Worm (Caenorhabditis elegans) whole organism, L4 larva: Measurements from ENCODE around the gene srg-30.

Source experiments
- T20F7.1 ChIP-seq: fragments of 200-800 bp; sonication (Bioruptor generic); optimal IDR thresholded peaks from 2 replicates; lab custom pipeline; 2018; ENCODE audit warnings: mild to moderate bottlenecking, missing genetic modification characterization, missing compliant biosample characterization
- aha-1 ChIP-seq: fragments of 150-350 bp; peaks from one replicate; lab custom pipeline; 2014; ENCODE audit warnings: missing biosample characterization, missing genetic modification characterization
- ceh-82 ChIP-seq: sonication (generic microtip); optimal IDR thresholded peaks from 2 replicates; lab custom pipeline; 2017; ENCODE audit warnings: missing biosample characterization, missing genetic modification characterization
- ctbp-1 ChIP-seq: fragments of 200-800 bp; sonication (Bioruptor generic); IDR thresholded peaks from 2 replicates; pipeline ENCODE4 v1.3.6; 2022; ENCODE audit warnings: missing genetic modification reagents, missing genetic modification characterization, missing compliant biosample characterization
- lin-39 ChIP-seq: fragments of 150-350 bp; optimal IDR thresholded peaks from 2 replicates; lab custom pipeline; 2014; ENCODE audit warnings: missing biosample characterization, missing genetic modification reagents, missing genetic modification characterization
- lir-3 ChIP-seq: sonication (generic microtip); optimal IDR thresholded peaks from 2 replicates; lab custom pipeline; 2016; ENCODE audit warnings: mild to moderate bottlenecking, missing genetic modification characterization, missing compliant biosample characterization
- nhr-10 ChIP-seq: fragments of 150-350 bp; optimal IDR thresholded peaks from 2 replicates; lab custom pipeline; 2014; ENCODE audit warnings: missing biosample characterization, missing genetic modification characterization
- sdz-12 ChIP-seq: fragments of 200-800 bp; sonication (Bioruptor generic); optimal IDR thresholded peaks from 2 replicates; lab custom pipeline; 2018; ENCODE audit warnings: mild to moderate bottlenecking, missing genetic modification characterization, missing compliant biosample characterization
- skn-1 ChIP-seq: fragments of 150-350 bp; optimal IDR thresholded peaks from 2 replicates; lab custom pipeline; 2014; ENCODE audit warnings: missing biosample characterization, missing genetic modification characterization
- tag-97 ChIP-seq: fragments of 200-800 bp; sonication (Bioruptor generic); IDR thresholded peaks from 2 replicates; pipeline ENCODE4 v1.3.6; 2022; ENCODE audit warnings: missing genetic modification characterization, missing compliant biosample characterization
- zag-1 ChIP-seq: fragments of 150-350 bp; optimal IDR thresholded peaks from 2 replicates; lab custom pipeline; 2014; ENCODE audit warnings: missing biosample characterization, missing genetic modification characterization
- zfp-3 ChIP-seq: fragments of 200-800 bp; sonication (Bioruptor generic); conservative IDR thresholded peaks from 2 replicates; pipeline ENCODE4 v1.3.6; 2022; ENCODE audit warnings: missing genetic modification reagents, missing genetic modification characterization, missing compliant biosample characterization

DNA sequence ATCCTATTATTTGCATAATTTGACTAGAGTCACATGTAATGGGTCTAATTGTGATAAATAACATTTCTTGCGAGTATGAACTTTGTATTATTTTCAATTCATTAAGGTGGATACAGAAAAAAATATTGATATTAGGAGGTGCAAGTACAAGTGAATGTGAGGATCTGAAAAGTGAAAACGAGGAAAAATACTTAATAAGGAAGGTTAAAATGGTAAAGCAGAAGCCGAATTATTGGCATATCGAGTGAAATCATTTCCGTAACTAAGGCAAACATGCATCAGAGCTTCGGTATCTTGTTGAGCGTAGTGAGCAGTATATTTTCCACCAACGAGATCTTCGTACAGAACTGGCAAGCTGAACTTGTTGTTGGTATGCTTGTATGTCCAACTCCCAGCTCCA, 13.7 kb downstream of the srg-30 start:
- TF ChIP-seq skn-1 (tag; lab: Kevin White, UChicago) = no peak
- TF ChIP-seq zag-1 (tag; lab: Kevin White, UChicago) = no peak
- TF ChIP-seq tag-97 (GFP tag; lab: Robert Waterston, UW) = no peak
- TF ChIP-seq zfp-3 (GFP tag; lab: Robert Waterston, UW) = no peak
- no peak for TF ChIP-seq ctbp-1 (GFP tag; lab: Robert Waterston, UW)
- no peak for TF ChIP-seq nhr-10 (tag; lab: Kevin White, UChicago)
- no peak for TF ChIP-seq sdz-12
- TF ChIP-seq aha-1 = no peak
- no peak for TF ChIP-seq T20F7.1 (GFP tag; lab: Kevin White, UChicago)
- TF ChIP-seq lin-39 (tag; lab: Kevin White, UChicago) = no peak
- TF ChIP-seq ceh-82 (tag; lab: Kevin White, UChicago) = no peak
- no peak for TF ChIP-seq lir-3
